In the genomic region with DNA sequence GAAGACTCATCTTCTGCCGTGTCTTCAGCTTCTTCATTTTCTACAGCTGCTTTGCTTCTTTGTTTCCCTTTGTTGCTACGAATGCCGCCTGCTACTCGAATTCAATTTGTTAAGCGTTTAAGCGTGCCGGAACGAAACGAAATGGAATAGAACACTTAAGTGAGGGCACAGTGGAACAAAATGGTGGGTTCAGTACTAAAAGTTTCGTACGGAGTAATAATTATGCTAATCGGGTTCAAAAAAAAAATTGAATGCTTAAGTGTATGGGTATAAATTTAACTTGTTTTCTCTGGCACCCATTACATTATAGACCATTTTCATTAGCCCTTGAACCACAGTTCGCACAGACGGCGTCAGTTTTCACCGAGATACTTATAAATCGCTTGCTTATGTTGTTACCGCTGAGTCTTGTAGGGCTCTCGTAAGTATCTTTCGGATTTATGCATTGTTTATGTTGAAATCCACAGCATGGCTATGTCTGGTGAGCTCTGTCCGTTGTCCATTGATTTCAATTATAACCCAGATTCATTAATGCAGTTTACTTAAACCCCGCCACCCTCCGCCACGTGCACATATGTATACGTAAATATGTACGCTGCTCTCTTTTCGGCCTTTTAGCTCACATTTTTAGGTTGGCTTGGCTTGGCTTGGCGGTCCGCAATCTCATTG, we compare ENCODE assay signal across 5 fruit fly cellular contexts.
A peak's percentile ranks its signal among the peaks of the same experiment; 100 is the strongest.
TF ChIP-seq lines count a peak whose summit lies in the region.

No protein-coding gene starts in this region.

- TF ChIP-seq CTCF in whole organism, embryonic (GFP tag; optimal IDR thresholded peaks at IDR 0.05; lab: Kevin White, UChicago) = peak; percentile 60

TF ChIP-seq in whole organism, adult, 20 proteins besides CTCF, POLR2A, EP300 and RAD21:
- TF ChIP-seq CG12768 (GFP tag; optimal IDR thresholded peaks at IDR 0.05; lab: Kevin White, UChicago) (no peak), CG14711 (tag; optimal IDR thresholded peaks at IDR 0.05; lab: Kevin White, UChicago) (peak; percentile 37), Mnt (GFP tag; optimal IDR thresholded peaks at IDR 0.05; lab: Kevin White, UChicago) (no peak)
TF ChIP-seq in whole organism, adult: peak in this region for 1.

TF ChIP-seq in whole organism, embryonic, 481 proteins besides CTCF, POLR2A, EP300 and RAD21 (continues in another document):
- TF ChIP-seq CG10654 (GFP tag; optimal IDR thresholded peaks at IDR 0.05; lab: Kevin White, UChicago) (peak; percentile 91), CG9876 (GFP tag; optimal IDR thresholded peaks at IDR 0.05; lab: Kevin White, UChicago) (peak; percentile 15), pfk (GFP tag; optimal IDR thresholded peaks at IDR 0.05; lab: Kevin White, UChicago) (peak; percentile 97), CG7928 (GFP tag; optimal IDR thresholded peaks at IDR 0.05; lab: Kevin White, UChicago) (peak; percentile 54), CG10274 (GFP tag; optimal IDR thresholded peaks at IDR 0.05; lab: Kevin White, UChicago) (peak; percentile 79), tap (tag; optimal IDR thresholded peaks at IDR 0.05; lab: Kevin White, UChicago) (peak; percentile 90), Lim3 (GFP tag; IDR thresholded peaks at IDR 0.05; lab: Robert Waterston, UW) (peak; percentile 76), prd (optimal IDR thresholded peaks at IDR 0.05; lab: Kevin White, UChicago) (no peak), prd (GFP tag; IDR thresholded peaks at IDR 0.05; lab: Robert Waterston, UW) (peak; percentile 98), fd3F (GFP tag; optimal IDR thresholded peaks at IDR 0.05; lab: Kevin White, UChicago) (peak; percentile 65), gem (tag; optimal IDR thresholded peaks at IDR 0.05; lab: Kevin White, UChicago) (peak; percentile 89), usp (GFP tag; optimal IDR thresholded peaks at IDR 0.05; lab: Kevin White, UChicago) (no peak), CG12236 (GFP tag; optimal IDR thresholded peaks at IDR 0.05; lab: Kevin White, UChicago) (peak; percentile 64), CG7357 (GFP tag; IDR thresholded peaks at IDR 0.05; lab: Robert Waterston, UW) (peak; percentile 89), cas (GFP tag; IDR thresholded peaks at IDR 0.05; lab: Robert Waterston, UW) (peak; percentile 87), her (GFP tag; optimal IDR thresholded peaks at IDR 0.05; lab: Kevin White, UChicago) (peak; percentile 65), sim (GFP tag; IDR thresholded peaks at IDR 0.05; lab: Robert Waterston, UW) (peak; percentile 94), org-1 (GFP tag; optimal IDR thresholded peaks at IDR 0.05; lab: Kevin White, UChicago) (peak; percentile 81), ssp (GFP tag; IDR thresholded peaks at IDR 0.05; lab: Robert Waterston, UW) (peak; percentile 88), luna (GFP tag; optimal IDR thresholded peaks at IDR 0.05; lab: Kevin White, UChicago) (peak; percentile 11)

TF ChIP-seq in whole organism, prepupa, 60 proteins besides CTCF, POLR2A, EP300 and RAD21 (continues in another document):
- TF ChIP-seq Gug (GFP tag; IDR thresholded peaks at IDR 0.05; lab: Robert Waterston, UW) (peak; percentile 85), fd59A (GFP tag; optimal IDR thresholded peaks at IDR 0.05; lab: Kevin White, UChicago) (peak; percentile 75), net (GFP tag; optimal IDR thresholded peaks at IDR 0.05; lab: Kevin White, UChicago) (peak; percentile 80), pdm3 (GFP tag; optimal IDR thresholded peaks at IDR 0.05; lab: Kevin White, UChicago) (peak; percentile 81), CG10631 (GFP tag; optimal IDR thresholded peaks at IDR 0.05; lab: Kevin White, UChicago) (peak; percentile 76), CG15336 (GFP tag; IDR thresholded peaks at IDR 0.05; lab: Robert Waterston, UW) (peak; percentile 76), vri (GFP tag; optimal IDR thresholded peaks at IDR 0.05; lab: Kevin White, UChicago) (peak; percentile 53), fkh (GFP tag; optimal IDR thresholded peaks at IDR 0.05; lab: Kevin White, UChicago) (peak; percentile 86), Hr4 (GFP tag; optimal IDR thresholded peaks at IDR 0.05; lab: Kevin White, UChicago) (peak; percentile 81), Ets21C (GFP tag; optimal IDR thresholded peaks at IDR 0.05; lab: Kevin White, UChicago) (peak; percentile 60), Sox102F (GFP tag; optimal IDR thresholded peaks at IDR 0.05; lab: Kevin White, UChicago) (peak; percentile 79), esn (GFP tag; optimal IDR thresholded peaks at IDR 0.05; lab: Kevin White, UChicago) (peak; percentile 81), fd85E (GFP tag; optimal IDR thresholded peaks at IDR 0.05; lab: Kevin White, UChicago) (peak; percentile 94), Blimp-1 (GFP tag; optimal IDR thresholded peaks at IDR 0.05; lab: Kevin White, UChicago) (peak; percentile 40), dac (GFP tag; optimal IDR thresholded peaks at IDR 0.05; lab: Kevin White, UChicago) (peak; percentile 30), CG8119 (GFP tag; IDR thresholded peaks at IDR 0.05; lab: Robert Waterston, UW) (peak; percentile 81), CG3919 (GFP tag; optimal IDR thresholded peaks at IDR 0.05; lab: Kevin White, UChicago) (peak; percentile 97), spab (GFP tag; optimal IDR thresholded peaks at IDR 0.05; lab: Kevin White, UChicago) (peak; percentile 96), CG8632 (GFP tag; optimal IDR thresholded peaks at IDR 0.05; lab: Kevin White, UChicago) (peak; percentile 81), cyc (GFP tag; optimal IDR thresholded peaks at IDR 0.05; lab: Kevin White, UChicago) (peak; percentile 91)

TF ChIP-seq in whole organism, pupa, 21 proteins besides CTCF, POLR2A, EP300 and RAD21:
- TF ChIP-seq CG32121 (GFP tag; IDR thresholded peaks at IDR 0.05; lab: Robert Waterston, UW) (peak; percentile 82), Pif1B (GFP tag; optimal IDR thresholded peaks at IDR 0.05; lab: Kevin White, UChicago) (peak; percentile 88), D1 (tag; optimal IDR thresholded peaks at IDR 0.05; lab: Kevin White, UChicago) (peak; percentile 84), CG10348 (GFP tag; IDR thresholded peaks at IDR 0.05; lab: Robert Waterston, UW) (no peak), CG8301 (tag; optimal IDR thresholded peaks at IDR 0.05; lab: Kevin White, UChicago) (peak; percentile 87), CG12605 (GFP tag; IDR thresholded peaks at IDR 0.05; lab: Robert Waterston, UW) (peak; percentile 88), CG9948 (tag; optimal IDR thresholded peaks at IDR 0.05; lab: Kevin White, UChicago) (peak; percentile 77), CG13204 (GFP tag; optimal IDR thresholded peaks at IDR 0.05; lab: Kevin White, UChicago) (peak; percentile 55), fd96Ca (GFP tag; IDR thresholded peaks at IDR 0.05; lab: Robert Waterston, UW) (peak; percentile 93), Snoo (tag; optimal IDR thresholded peaks at IDR 0.05; lab: Kevin White, UChicago) (peak; percentile 78), CG17806 (tag; optimal IDR thresholded peaks at IDR 0.05; lab: Kevin White, UChicago) (peak; percentile 95), EcR (GFP tag; optimal IDR thresholded peaks at IDR 0.05; lab: Kevin White, UChicago) (no peak), CG15710 (tag; optimal IDR thresholded peaks at IDR 0.05; lab: Kevin White, UChicago) (peak; percentile 83), rn (GFP tag; IDR thresholded peaks at IDR 0.05; lab: Robert Waterston, UW) (peak; percentile 86), Pif1A (GFP tag; optimal IDR thresholded peaks at IDR 0.05; lab: Kevin White, UChicago) (peak; percentile 88), CG8159 (tag; optimal IDR thresholded peaks at IDR 0.05; lab: Kevin White, UChicago) (peak; percentile 96), Ets98B (GFP tag; IDR thresholded peaks at IDR 0.05; lab: Robert Waterston, UW) (peak; percentile 88), CG4496 (GFP tag; IDR thresholded peaks at IDR 0.05; lab: Robert Waterston, UW) (peak; percentile 95), gl (tag; optimal IDR thresholded peaks at IDR 0.05; lab: Kevin White, UChicago) (peak; percentile 95), CG14655 (GFP tag; optimal IDR thresholded peaks at IDR 0.05; lab: Kevin White, UChicago) (peak; percentile 82), CG34367 (tag; optimal IDR thresholded peaks at IDR 0.05; lab: Kevin White, UChicago) (peak; percentile 85)

TF ChIP-seq in whole organism, wandering third instar larva, 38 proteins besides CTCF, POLR2A, EP300 and RAD21 (continues in another document):
- TF ChIP-seq ey (GFP tag; optimal IDR thresholded peaks at IDR 0.05; lab: Kevin White, UChicago) (peak; percentile 49), brk (GFP tag; optimal IDR thresholded peaks at IDR 0.05; lab: Kevin White, UChicago) (no peak), woc (GFP tag; optimal IDR thresholded peaks at IDR 0.05; lab: Kevin White, UChicago) (peak; percentile 83), Abd-B (GFP tag; optimal IDR thresholded peaks at IDR 0.05; lab: Kevin White, UChicago) (no peak), foxo (GFP tag; optimal IDR thresholded peaks at IDR 0.05; lab: Kevin White, UChicago) (peak in 1 of 2 experiments; percentile 87), Sp1 (GFP tag; optimal IDR thresholded peaks at IDR 0.05; lab: Kevin White, UChicago) (peak; percentile 49), h (GFP tag; optimal IDR thresholded peaks at IDR 0.05; lab: Kevin White, UChicago) (peak; percentile 93), CG9705 (GFP tag; optimal IDR thresholded peaks at IDR 0.05; lab: Kevin White, UChicago) (no peak), lola (GFP tag; optimal IDR thresholded peaks at IDR 0.05; lab: Kevin White, UChicago) (no peak), fru (GFP tag; optimal IDR thresholded peaks at IDR 0.05; lab: Kevin White, UChicago) (peak; percentile 82), sv (GFP tag; optimal IDR thresholded peaks at IDR 0.05; lab: Kevin White, UChicago) (peak; percentile 69), dl (GFP tag; optimal IDR thresholded peaks at IDR 0.05; lab: Kevin White, UChicago; ENCODE audit: insufficient read depth in 1 of 2, partially characterized antibody in 2 of 2) (no peak), Mio (GFP tag; optimal IDR thresholded peaks at IDR 0.05; lab: Kevin White, UChicago) (no peak), HLH106 (tag; optimal IDR thresholded peaks at IDR 0.05; lab: Kevin White, UChicago) (peak; percentile 66), Hr83 (GFP tag; optimal IDR thresholded peaks at IDR 0.05; lab: Kevin White, UChicago; ENCODE audit: poor library complexity, severe bottlenecking) (peak; percentile 36), pan (optimal IDR thresholded peaks at IDR 0.05; lab: Kevin White, UChicago) (no peak), dsf (GFP tag; optimal IDR thresholded peaks at IDR 0.05; lab: Kevin White, UChicago; ENCODE audit: borderline replicate concordance) (no peak), rgr (GFP tag; optimal IDR thresholded peaks at IDR 0.05; lab: Kevin White, UChicago) (peak; percentile 61), psq (GFP tag; optimal IDR thresholded peaks at IDR 0.05; lab: Kevin White, UChicago) (peak; percentile 21), br (GFP tag; optimal IDR thresholded peaks at IDR 0.05; lab: Kevin White, UChicago) (peak; percentile 46), Jra (GFP tag; optimal IDR thresholded peaks at IDR 0.05; lab: Kevin White, UChicago) (no peak), Rel (GFP tag; optimal IDR thresholded peaks at IDR 0.05; lab: Kevin White, UChicago) (no peak), Rel (tag; optimal IDR thresholded peaks at IDR 0.05; lab: Kevin White, UChicago) (no peak), GATAd (GFP tag; optimal IDR thresholded peaks at IDR 0.05; lab: Kevin White, UChicago) (no peak), tai (GFP tag; optimal IDR thresholded peaks at IDR 0.05; lab: Kevin White, UChicago) (no peak), sage (GFP tag; optimal IDR thresholded peaks at IDR 0.05; lab: Kevin White, UChicago) (peak; percentile 79)
